Worm (Caenorhabditis elegans) whole organism, early embryonic: ENCODE measurements around the gene pxf-1.

Experiments used
- B0310.2 ChIP-seq: sonication (generic microtip); optimal IDR thresholded peaks from 2 replicates; lab custom pipeline; 2016; ENCODE audit warnings: mild to moderate bottlenecking, missing genetic modification characterization, missing compliant biosample characterization
- F13C5.2 ChIP-seq: sonication (generic microtip); optimal IDR thresholded peaks from 2 replicates; lab custom pipeline; 2017; ENCODE audit warnings: mild to moderate bottlenecking, missing genetic modification characterization, inconsistent platforms, missing compliant biosample characterization
- aly-1 ChIP-seq: sonication (generic microtip); optimal IDR thresholded peaks from 2 replicates; lab custom pipeline; 2016; ENCODE audit warnings: missing genetic modification characterization, missing compliant biosample characterization
- ama-1 ChIP-seq: fragments of 150-350 bp; optimal IDR thresholded peaks from 2 replicates; lab custom pipeline; 2014
- ceh-13 ChIP-seq: fragments of 200-800 bp; sonication (Bioruptor generic); optimal IDR thresholded peaks from 2 replicates; lab custom pipeline; 2018; ENCODE audit warnings: mild to moderate bottlenecking, missing genetic modification characterization, missing compliant biosample characterization
- ceh-36 ChIP-seq: sonication (generic microtip); optimal IDR thresholded peaks from 2 replicates; lab custom pipeline; 2016; ENCODE audit warnings: missing genetic modification characterization, inconsistent platforms, missing compliant biosample characterization
- ets-7 ChIP-seq: sonication (generic microtip); optimal IDR thresholded peaks from 2 replicates; lab custom pipeline; 2016; ENCODE audit warnings: missing genotype, missing genetic modification characterization, missing compliant biosample characterization
- flt-1 ChIP-seq: fragments of 200-800 bp; sonication (Bioruptor generic); IDR thresholded peaks from 2 replicates; pipeline ENCODE4 v1.3.6; 2022; ENCODE audit warnings: missing genetic modification characterization, missing compliant biosample characterization
- hmbx-1 ChIP-seq: sonication (generic microtip); optimal IDR thresholded peaks from 2 replicates; lab custom pipeline; 2016; ENCODE audit warnings: mild to moderate bottlenecking, missing genetic modification characterization, missing compliant biosample characterization
- hmg-4 ChIP-seq: fragments of 200-800 bp; sonication (Bioruptor generic); optimal IDR thresholded peaks from 2 replicates; lab custom pipeline; 2018; ENCODE audit warnings: mild to moderate bottlenecking, missing genetic modification characterization, missing compliant biosample characterization
- hnd-1 ChIP-seq: sonication (generic microtip); optimal IDR thresholded peaks from 2 replicates; lab custom pipeline; 2016; ENCODE audit warnings: missing genetic modification characterization, missing compliant biosample characterization
- pes-1 ChIP-seq: fragments of 200-800 bp; sonication (Bioruptor generic); IDR thresholded peaks from 2 replicates; pipeline ENCODE4 v1.3.6; 2022; ENCODE audit warnings: missing genetic modification reagents, missing genetic modification characterization, missing compliant biosample characterization
- scrt-1 ChIP-seq: fragments of 200-800 bp; sonication (Bioruptor generic); IDR thresholded peaks from 2 replicates; pipeline ENCODE4 v1.3.6; 2022; ENCODE audit warnings: missing genetic modification characterization, missing compliant biosample characterization
- sea-1 ChIP-seq: fragments of 200-800 bp; sonication (Bioruptor generic); conservative IDR thresholded peaks from 2 replicates; pipeline ENCODE4 v1.3.6; 2022; ENCODE audit warnings: missing genetic modification characterization, missing compliant biosample characterization
- tbx-11 ChIP-seq: fragments of 200-800 bp; sonication (Bioruptor generic); IDR thresholded peaks from 2 replicates; pipeline ENCODE4 v1.3.6; 2022; ENCODE audit warnings: missing genetic modification characterization, missing compliant biosample characterization
- tbx-37 ChIP-seq: fragments of 200-800 bp; sonication (Bioruptor generic); conservative IDR thresholded peaks from 2 replicates; pipeline ENCODE4 v1.3.6; 2022; ENCODE audit warnings: missing genetic modification reagents, missing genetic modification characterization, missing compliant biosample characterization
- tra-4 ChIP-seq: sonication (generic microtip); optimal IDR thresholded peaks from 2 replicates; lab custom pipeline; 2017; ENCODE audit warnings: missing genetic modification characterization, missing compliant biosample characterization

pxf-1 gene

ce11 chrIV:10150552-10151004 lies 23.6 kb downstream of the pxf-1 start, which contains the start of gene tsp-12:
tsp-12 (minus strand) TSS chrIV:10150602.
- TF ChIP-seq flt-1 (GFP tag; lab: Robert Waterston, UW) (no peak), hnd-1 (no peak), ceh-13 (no peak)

ce11 chrIV:10148938-10149337 lies 25.2 kb downstream of the pxf-1 start, which contains the start of gene pigs-1:
pigs-1 (minus strand) TSS chrIV:10149038.
- no peak for TF ChIP-seq hnd-1
- no peak for TF ChIP-seq aly-1 (tag; lab: Kevin White, UChicago)
- no peak for TF ChIP-seq hmg-4 (GFP tag; lab: Kevin White, UChicago)
- no peak for TF ChIP-seq sea-1
- no peak for TF ChIP-seq ets-7
- no peak for TF ChIP-seq hmbx-1
- TF ChIP-seq tra-4 (tag; lab: Kevin White, UChicago) = no peak
- no peak for TF ChIP-seq F13C5.2 (tag; lab: Kevin White, UChicago)
- TF ChIP-seq scrt-1 (GFP tag; lab: Robert Waterston, UW) = no peak
- no peak for TF ChIP-seq tbx-37
- TF ChIP-seq ama-1 (lab: Kevin White, UChicago) = no peak
- no peak for TF ChIP-seq flt-1 (GFP tag; lab: Robert Waterston, UW)
- no peak for TF ChIP-seq pes-1 (GFP tag; lab: Robert Waterston, UW)
- TF ChIP-seq ceh-13 = no peak
- no peak for TF ChIP-seq B0310.2 (tag; lab: Kevin White, UChicago)
- no peak for TF ChIP-seq ceh-36 (tag; lab: Kevin White, UChicago)
- no peak for TF ChIP-seq tbx-11 (GFP tag; lab: Robert Waterston, UW)

- TF ChIP-seq F13C5.2 (tag; lab: Kevin White, UChicago) (no peak), B0310.2 (tag; lab: Kevin White, UChicago) (no peak), scrt-1 (GFP tag; lab: Robert Waterston, UW) (no peak), sea-1 (no peak), hmbx-1 (no peak), tbx-37 (no peak), hnd-1 (no peak), tbx-11 (GFP tag; lab: Robert Waterston, UW) (no peak), ama-1 (lab: Kevin White, UChicago) (no peak), ceh-13 (no peak), ceh-36 (tag; lab: Kevin White, UChicago) (no peak), aly-1 (tag; lab: Kevin White, UChicago) (no peak), tra-4 (tag; lab: Kevin White, UChicago) (no peak), hmg-4 (GFP tag; lab: Kevin White, UChicago) (no peak)
Observed at ce11 chrIV:10146885-10147284, 27.3 kb downstream of the pxf-1 start, which contains the start of gene T14G10.8. T14G10.8 (minus strand) TSS chrIV:10146985.

ce11 chrIV:10144909-10145308 lies 29.2 kb downstream of the pxf-1 start:
- no peak for TF ChIP-seq flt-1 (GFP tag; lab: Robert Waterston, UW)
- no peak for TF ChIP-seq ceh-36 (tag; lab: Kevin White, UChicago)
- TF ChIP-seq hmbx-1 = no peak
- TF ChIP-seq ets-7 = no peak
- TF ChIP-seq hmg-4 (GFP tag; lab: Kevin White, UChicago) = no peak
- no peak for TF ChIP-seq aly-1 (tag; lab: Kevin White, UChicago)
- no peak for TF ChIP-seq hnd-1
- TF ChIP-seq B0310.2 (tag; lab: Kevin White, UChicago) = no peak
- TF ChIP-seq tra-4 (tag; lab: Kevin White, UChicago) = no peak
- TF ChIP-seq F13C5.2 (tag; lab: Kevin White, UChicago) = no peak
- no peak for TF ChIP-seq tbx-37
- no peak for TF ChIP-seq ama-1 (lab: Kevin White, UChicago)
- no peak for TF ChIP-seq scrt-1 (GFP tag; lab: Robert Waterston, UW)
- TF ChIP-seq ceh-13 = no peak
- no peak for TF ChIP-seq tbx-11 (GFP tag; lab: Robert Waterston, UW)
- TF ChIP-seq pes-1 (GFP tag; lab: Robert Waterston, UW) = no peak
- no peak for TF ChIP-seq sea-1

ce11 chrIV:10144487-10144886 lies 29.7 kb downstream of the pxf-1 start:
- TF ChIP-seq ceh-13 = no peak

ce11 chrIV:10143640-10144039 lies 30.5 kb downstream of the pxf-1 start, which contains the start of gene msp-38:
msp-38 (minus strand) TSS chrIV:10143740.
- no peak for TF ChIP-seq ama-1 (lab: Kevin White, UChicago)
- TF ChIP-seq hnd-1 = no peak
- no peak for TF ChIP-seq scrt-1 (GFP tag; lab: Robert Waterston, UW)
- no peak for TF ChIP-seq ets-7
- TF ChIP-seq tbx-37 = no peak
- no peak for TF ChIP-seq tbx-11 (GFP tag; lab: Robert Waterston, UW)
- TF ChIP-seq aly-1 (tag; lab: Kevin White, UChicago) = no peak
- no peak for TF ChIP-seq ceh-36 (tag; lab: Kevin White, UChicago)
- no peak for TF ChIP-seq ceh-13
- TF ChIP-seq tra-4 (tag; lab: Kevin White, UChicago) = no peak
- TF ChIP-seq sea-1 = no peak
- TF ChIP-seq hmg-4 (GFP tag; lab: Kevin White, UChicago) = no peak
- no peak for TF ChIP-seq B0310.2 (tag; lab: Kevin White, UChicago)
- no peak for TF ChIP-seq pes-1 (GFP tag; lab: Robert Waterston, UW)
- TF ChIP-seq flt-1 (GFP tag; lab: Robert Waterston, UW) = no peak
- TF ChIP-seq hmbx-1 = no peak
- TF ChIP-seq F13C5.2 (tag; lab: Kevin White, UChicago) = no peak

- no peak for TF ChIP-seq tbx-11 (GFP tag; lab: Robert Waterston, UW)
- TF ChIP-seq ceh-13 = no peak
- TF ChIP-seq flt-1 (GFP tag; lab: Robert Waterston, UW) = no peak
Observed at ce11 chrIV:10141930-10142505, 32.1 kb downstream of the pxf-1 start, which contains the start of the genes gst-2, gst-4 and dhs-12. gst-2 (minus strand) TSS chrIV:10142061. gst-4 (plus strand) TSS chrIV:10142225. dhs-12 (plus strand) TSS chrIV:10142455.

ce11 chrIV:10140143-10140542 lies 34.0 kb downstream of the pxf-1 start, which contains the start of gene gst-3:
gst-3 (minus strand) TSS chrIV:10140243.
- TF ChIP-seq ets-7 = no peak
